Worm (Caenorhabditis elegans) whole organism, young adult: ENCODE data around the gene sre-1.
A peak's percentile ranks its signal among the peaks of the same experiment; 100 is the strongest.

ENCODE experiments used
- B0019.2 ChIP-seq: fragments of 200-800 bp; sonication (Bioruptor generic); conservative IDR thresholded peaks from 2 replicates; pipeline ENCODE4 v1.3.6; 2022; ENCODE audit warnings: missing genetic modification reagents, missing genetic modification characterization, missing compliant biosample characterization
- B0261.1 ChIP-seq: sonication (generic microtip); optimal IDR thresholded peaks from 2 replicates; lab custom pipeline; 2016; ENCODE audit warnings: mild to moderate bottlenecking, missing genetic modification characterization, moderate library complexity, missing compliant biosample characterization
- B0336.3 ChIP-seq: fragments of 200-800 bp; sonication (Bioruptor generic); IDR thresholded peaks from 2 replicates; pipeline ENCODE4 v1.3.6; 2022; ENCODE audit warnings: missing genetic modification characterization, missing compliant biosample characterization
- C06A6.2 ChIP-seq: fragments of 200-800 bp; sonication (Bioruptor generic); conservative IDR thresholded peaks from 2 replicates; pipeline ENCODE4 v1.3.6; 2022; ENCODE audit warnings: missing genetic modification characterization, missing compliant biosample characterization
- C17E4.6 ChIP-seq: fragments of 200-800 bp; sonication (Bioruptor generic); IDR thresholded peaks from 2 replicates; pipeline ENCODE4 v1.3.6; 2022; ENCODE audit warnings: missing genetic modification reagents, missing genetic modification characterization, missing compliant biosample characterization
- D2030.7 ChIP-seq: fragments of 200-800 bp; sonication (Bioruptor generic); IDR thresholded peaks from 2 replicates; pipeline ENCODE4 v1.3.6; 2022; ENCODE audit warnings: missing genetic modification reagents, missing genetic modification characterization, missing compliant biosample characterization
- F23B12.7 ChIP-seq: sonication (generic microtip); optimal IDR thresholded peaks from 2 replicates; lab custom pipeline; 2017; ENCODE audit warnings: missing genetic modification characterization, mild to moderate bottlenecking, missing compliant biosample characterization, antibody characterized with exemption, moderate library complexity; ENCODE audit not compliant: insufficient read depth
- F55B11.4 ChIP-seq: sonication (generic microtip); optimal IDR thresholded peaks from 2 replicates; lab custom pipeline; 2016; ENCODE audit warnings: missing compliant biosample characterization, missing genetic modification characterization, borderline replicate concordance; ENCODE audit not compliant: insufficient read depth
- Y53G8AR.9 ChIP-seq: fragments of 200-800 bp; sonication (Bioruptor generic); conservative IDR thresholded peaks from 2 replicates; pipeline ENCODE4 v1.3.6; 2022; ENCODE audit warnings: missing genetic modification reagents, missing genetic modification characterization, missing compliant biosample characterization
- akir-1 ChIP-seq: fragments of 200-800 bp; sonication (Bioruptor generic); optimal IDR thresholded peaks from 2 replicates; lab custom pipeline; 2018; ENCODE audit warnings: mild to moderate bottlenecking, missing genetic modification characterization, moderate library complexity, missing compliant biosample characterization
- aptf-3 ChIP-seq: fragments of 200-800 bp; sonication (Bioruptor generic); IDR thresholded peaks from 2 replicates; pipeline ENCODE4 v1.3.6; 2022; ENCODE audit warnings: missing genetic modification characterization, missing compliant biosample characterization
- cebp-1 ChIP-seq, 2 experiments: fragments of 200-800 bp in 1 of 2; sonication (Bioruptor generic) in 1 of 2; sonication (generic microtip) in 1 of 2; IDR thresholded peaks in 1 of 2; optimal IDR thresholded peaks in 1 of 2; 2 replicates each; pipeline versions ENCODE4 v1.3.6 to Lab custom; 2017 to 2022; ENCODE audit warnings: missing compliant biosample characterization in 2 of 2, missing genetic modification characterization in 2 of 2, mild to moderate bottlenecking in 1 of 2, missing genetic modification reagents in 1 of 2, moderate library complexity in 1 of 2
- cebp-2 ChIP-seq: fragments of 200-800 bp; sonication (Bioruptor generic); IDR thresholded peaks from 2 replicates; pipeline ENCODE4 v1.3.6; 2022; ENCODE audit warnings: missing genetic modification characterization, missing compliant biosample characterization
- ceh-27 ChIP-seq: fragments of 200-800 bp; sonication (Bioruptor generic); optimal IDR thresholded peaks from 2 replicates; lab custom pipeline; 2018; ENCODE audit warnings: mild to moderate bottlenecking, missing genetic modification characterization, moderate library complexity, missing compliant biosample characterization
- ceh-79 ChIP-seq: sonication (generic microtip); optimal IDR thresholded peaks from 2 replicates; lab custom pipeline; 2017; ENCODE audit warnings: mild to moderate bottlenecking, missing genetic modification characterization, missing compliant biosample characterization
- chd-7 ChIP-seq: sonication (generic microtip); optimal IDR thresholded peaks from 2 replicates; lab custom pipeline; 2016; ENCODE audit warnings: mild to moderate bottlenecking, missing genetic modification characterization, moderate library complexity, missing compliant biosample characterization
- efl-1 ChIP-seq: fragments of 150-350 bp; optimal IDR thresholded peaks from 2 replicates; lab custom pipeline; 2014; ENCODE audit warnings: missing biosample characterization, missing genetic modification reagents, missing genetic modification characterization
- egl-18 ChIP-seq: fragments of 200-800 bp; sonication (Bioruptor generic); IDR thresholded peaks from 2 replicates; pipeline ENCODE4 v1.3.6; 2022; ENCODE audit warnings: missing genetic modification reagents, missing genetic modification characterization, missing compliant biosample characterization
- ekl-4 ChIP-seq: fragments of 200-800 bp; sonication (Bioruptor generic); IDR thresholded peaks from 2 replicates; pipeline ENCODE4 v1.3.6; 2022; ENCODE audit warnings: missing genetic modification reagents, missing genetic modification characterization, missing compliant biosample characterization
- fkh-3 ChIP-seq: sonication (generic microtip); optimal IDR thresholded peaks from 2 replicates; lab custom pipeline; 2016; ENCODE audit warnings: mild to moderate bottlenecking, missing genetic modification characterization, missing compliant biosample characterization
- gei-17 ChIP-seq: fragments of 200-800 bp; sonication (Bioruptor generic); optimal IDR thresholded peaks from 2 replicates; lab custom pipeline; 2018; ENCODE audit warnings: mild to moderate bottlenecking, missing genetic modification characterization, missing compliant biosample characterization
- hlh-12 ChIP-seq: sonication (generic microtip); optimal IDR thresholded peaks from 2 replicates; lab custom pipeline; 2016; ENCODE audit warnings: missing genetic modification characterization, missing compliant biosample characterization
- hmg-1.2 ChIP-seq: fragments of 200-800 bp; sonication (Bioruptor generic); IDR thresholded peaks from 2 replicates; pipeline ENCODE4 v1.3.6; 2022; ENCODE audit warnings: missing genetic modification reagents, missing genetic modification characterization, missing compliant biosample characterization
- let-526 ChIP-seq: fragments of 200-800 bp; sonication (Bioruptor generic); IDR thresholded peaks from 2 replicates; pipeline ENCODE4 v1.3.6; 2022; ENCODE audit warnings: missing genetic modification reagents, missing genetic modification characterization, missing compliant biosample characterization
- lsy-27 ChIP-seq: sonication (generic microtip); optimal IDR thresholded peaks from 2 replicates; lab custom pipeline; 2017; ENCODE audit warnings: missing genetic modification characterization, mild to moderate bottlenecking, missing compliant biosample characterization, antibody characterized with exemption, missing genotype, borderline replicate concordance; ENCODE audit not compliant: insufficient read depth
- madf-3 ChIP-seq: fragments of 200-800 bp; sonication (Bioruptor generic); IDR thresholded peaks from 2 replicates; pipeline ENCODE4 v1.3.6; 2022; ENCODE audit warnings: missing genetic modification reagents, missing genetic modification characterization, missing compliant biosample characterization
- mcd-1 ChIP-seq: fragments of 200-800 bp; sonication (Bioruptor generic); IDR thresholded peaks from 2 replicates; pipeline ENCODE4 v1.3.6; 2022; ENCODE audit warnings: missing genetic modification reagents, missing genetic modification characterization, missing compliant biosample characterization
- nfya-1 ChIP-seq: sonication (generic microtip); optimal IDR thresholded peaks from 2 replicates; lab custom pipeline; 2017; ENCODE audit warnings: antibody characterized with exemption, missing compliant biosample characterization, missing genetic modification characterization, borderline replicate concordance; ENCODE audit not compliant: insufficient read depth
- nfya-2 ChIP-seq: fragments of 200-800 bp; sonication (Bioruptor generic); IDR thresholded peaks from 2 replicates; pipeline ENCODE4 v1.3.6; 2022; ENCODE audit warnings: missing genetic modification reagents, missing genetic modification characterization, missing compliant biosample characterization
- nhr-80 ChIP-seq: sonication (generic microtip); optimal IDR thresholded peaks from 2 replicates; lab custom pipeline; 2016; ENCODE audit warnings: missing genetic modification characterization, missing compliant biosample characterization
- pbrm-1 ChIP-seq: fragments of 200-800 bp; sonication (Bioruptor generic); IDR thresholded peaks from 2 replicates; pipeline ENCODE4 v1.3.6; 2022; ENCODE audit warnings: missing genetic modification reagents, missing genetic modification characterization, missing compliant biosample characterization
- rec-8 ChIP-seq, 2 experiments: sonication (generic microtip); optimal IDR thresholded peaks; 2 replicates each; lab custom pipeline; 2016; ENCODE audit warnings: mild to moderate bottlenecking in 2 of 2, missing genetic modification characterization in 2 of 2, missing genetic modification reagents in 2 of 2, missing genotype in 2 of 2, missing biosample characterization in 1 of 2, missing compliant biosample characterization in 1 of 2, moderate library complexity in 1 of 2
- sdz-38 ChIP-seq: sonication (generic microtip); optimal IDR thresholded peaks from 2 replicates; lab custom pipeline; 2016; ENCODE audit warnings: missing genotype, missing genetic modification characterization, missing compliant biosample characterization
- sea-2 ChIP-seq: fragments of 200-800 bp; sonication (Bioruptor generic); IDR thresholded peaks from 2 replicates; pipeline ENCODE4 v1.3.6; 2022; ENCODE audit warnings: missing genetic modification characterization, missing compliant biosample characterization
- snpc-1.1 ChIP-seq: sonication (generic microtip); optimal IDR thresholded peaks from 2 replicates; lab custom pipeline; 2017; ENCODE audit warnings: missing genetic modification characterization, mild to moderate bottlenecking, missing compliant biosample characterization, antibody characterized with exemption, moderate library complexity, missing genotype, missing genetic modification reagents; ENCODE audit not compliant: insufficient read depth
- snpc-3.4 ChIP-seq: sonication (generic microtip); optimal IDR thresholded peaks from 2 replicates; lab custom pipeline; 2017; ENCODE audit warnings: missing genetic modification characterization, mild to moderate bottlenecking, missing compliant biosample characterization, antibody characterized with exemption, moderate library complexity, missing genotype, missing genetic modification reagents
- sptf-2 ChIP-seq: fragments of 200-800 bp; sonication (Bioruptor generic); optimal IDR thresholded peaks from 2 replicates; lab custom pipeline; 2018; ENCODE audit warnings: mild to moderate bottlenecking, missing genetic modification characterization, missing compliant biosample characterization
- tbp1 ChIP-seq: fragments of 200-800 bp; sonication (Bioruptor generic); optimal IDR thresholded peaks from 2 replicates; lab custom pipeline; 2018; ENCODE audit warnings: mild to moderate bottlenecking, missing genetic modification characterization, missing compliant biosample characterization
- tbx-9 ChIP-seq: sonication (generic microtip); optimal IDR thresholded peaks from 2 replicates; lab custom pipeline; 2016; ENCODE audit warnings: borderline replicate concordance, missing genetic modification characterization, inconsistent platforms, missing compliant biosample characterization
- unc-130 ChIP-seq: sonication (generic microtip); optimal IDR thresholded peaks from 2 replicates; lab custom pipeline; 2016; ENCODE audit warnings: missing genetic modification reagents, missing genetic modification characterization, missing compliant biosample characterization
- ztf-25 ChIP-seq: fragments of 200-800 bp; sonication (Bioruptor generic); IDR thresholded peaks from 2 replicates; pipeline ENCODE4 v1.3.6; 2022; ENCODE audit warnings: missing genetic modification reagents, missing genetic modification characterization, missing compliant biosample characterization
- ztf-26 ChIP-seq: sonication (generic microtip); optimal IDR thresholded peaks from 2 replicates; lab custom pipeline; 2017; ENCODE audit warnings: missing genetic modification characterization, missing compliant biosample characterization
- ztf-3 ChIP-seq: fragments of 200-800 bp; sonication (Bioruptor generic); optimal IDR thresholded peaks from 2 replicates; lab custom pipeline; 2018; ENCODE audit warnings: mild to moderate bottlenecking, missing genetic modification characterization, missing compliant biosample characterization
- ztf-6 ChIP-seq: fragments of 200-800 bp; sonication (Bioruptor generic); IDR thresholded peaks from 2 replicates; pipeline ENCODE4 v1.3.6; 2022; ENCODE audit warnings: missing genetic modification reagents, missing genetic modification characterization, missing compliant biosample characterization

sre-1 gene

ce11 chrII:7669409-7669808 lies 40.1 kb upstream of the sre-1 start:
- TF ChIP-seq Y53G8AR.9 (GFP tag; lab: Robert Waterston, UW) (no peak), ztf-6 (GFP tag; lab: Robert Waterston, UW) (no peak), akir-1 (no peak), tbx-9 (no peak), ztf-25 (GFP tag; lab: Robert Waterston, UW) (no peak), cebp-1 (GFP tag; IDR thresholded peaks at IDR 0.05; lab: Robert Waterston, UW) (no peak), cebp-1 (tag; optimal IDR thresholded peaks at IDR 0.05; lab: Kevin White, UChicago) (peak; percentile 52), efl-1 (GFP tag; lab: Kevin White, UChicago) (no peak), snpc-1.1 (no peak), sdz-38 (tag; lab: Kevin White, UChicago) (no peak), ceh-79 (tag; lab: Kevin White, UChicago) (no peak), hlh-12 (tag; lab: Kevin White, UChicago) (no peak), hmg-1.2 (GFP tag; lab: Robert Waterston, UW) (peak; percentile 65; the same call in 1 of the 2 replicates), sptf-2 (no peak), pbrm-1 (GFP tag; lab: Robert Waterston, UW) (0 out of 2 replicates have a peak, but pooled peaks have one; percentile 31), B0019.2 (GFP tag; lab: Robert Waterston, UW) (no peak), C06A6.2 (GFP tag; lab: Robert Waterston, UW) (no peak), C17E4.6 (GFP tag; lab: Robert Waterston, UW) (no peak), F23B12.7 (tag; lab: Kevin White, UChicago) (no peak), let-526 (GFP tag; lab: Robert Waterston, UW) (no peak), cebp-2 (GFP tag; lab: Robert Waterston, UW) (no peak), nfya-2 (GFP tag; lab: Robert Waterston, UW) (no peak), egl-18 (GFP tag; lab: Robert Waterston, UW) (no peak), B0261.1 (tag; lab: Kevin White, UChicago) (no peak), D2030.7 (GFP tag; lab: Robert Waterston, UW) (no peak), F55B11.4 (tag; lab: Kevin White, UChicago) (no peak), rec-8 (tag; optimal IDR thresholded peaks at IDR 0.05; lab: Kevin White, UChicago) (no peak), nhr-80 (tag; lab: Kevin White, UChicago) (no peak), mcd-1 (GFP tag; lab: Robert Waterston, UW) (0 out of 2 replicates have a peak, but pooled peaks have one; percentile 14), ekl-4 (GFP tag; lab: Robert Waterston, UW) (no peak), ceh-27 (GFP tag; lab: Kevin White, UChicago) (peak; percentile 16), chd-7 (tag; lab: Kevin White, UChicago) (no peak), tbp1 (GFP tag; lab: Kevin White, UChicago) (no peak), snpc-3.4 (tag; lab: Kevin White, UChicago) (no peak)

- no peak for TF ChIP-seq Y53G8AR.9 (GFP tag; lab: Robert Waterston, UW)
- no peak for TF ChIP-seq gei-17 (GFP tag; lab: Kevin White, UChicago)
- TF ChIP-seq cebp-2 (GFP tag; lab: Robert Waterston, UW): no peak
- no peak for TF ChIP-seq mcd-1 (GFP tag; lab: Robert Waterston, UW)
- TF ChIP-seq nfya-1: no peak
- TF ChIP-seq lsy-27: no peak
- TF ChIP-seq ztf-26 (tag; lab: Kevin White, UChicago): no peak
- TF ChIP-seq madf-3 (GFP tag; lab: Robert Waterston, UW): no peak
- TF ChIP-seq B0019.2 (GFP tag; lab: Robert Waterston, UW): no peak
- TF ChIP-seq fkh-3: no peak
- no peak for TF ChIP-seq sea-2 (GFP tag; lab: Robert Waterston, UW)
- no peak for TF ChIP-seq aptf-3 (GFP tag; lab: Robert Waterston, UW)
- TF ChIP-seq B0336.3 (GFP tag; lab: Robert Waterston, UW): no peak
- TF ChIP-seq ztf-3 (GFP tag; lab: Kevin White, UChicago): no peak
- no peak for TF ChIP-seq F23B12.7 (tag; lab: Kevin White, UChicago)
- no peak for TF ChIP-seq unc-130 (GFP tag; lab: Kevin White, UChicago)
- TF ChIP-seq, all 124 proteins: peak for 0
Measured at ce11 chrII:7670039-7670438, 39.5 kb upstream of the sre-1 start.
